Fruit fly (Drosophila melanogaster) whole organism, prepupa: Measurements from ENCODE around the gene CG13884.

Source experiments
- CG16779 ChIP-seq: fragments of 200-800 bp; sonication (Bioruptor generic); optimal IDR thresholded peaks from 3 replicates; lab custom pipeline; 2017; ENCODE audit warnings: missing biosample characterization, mild to moderate bottlenecking, missing genetic modification characterization
- CG6854 ChIP-seq: fragments of 200-800 bp; sonication (Bioruptor generic); optimal IDR thresholded peaks from 2 replicates; lab custom pipeline; 2017; ENCODE audit warnings: missing biosample characterization, mild to moderate bottlenecking, missing genetic modification characterization
- Hr4 ChIP-seq: fragments of 200-800 bp; sonication (Bioruptor generic); optimal IDR thresholded peaks from 3 replicates; lab custom pipeline; 2016; ENCODE audit warnings: missing biosample characterization, missing genetic modification characterization
- OdsH ChIP-seq: fragments of 200-800 bp; sonication (Bioruptor generic); optimal IDR thresholded peaks from 3 replicates; lab custom pipeline; 2016; ENCODE audit warnings: missing biosample characterization, missing genetic modification characterization
- achi ChIP-seq: fragments of 200-800 bp; sonication (Bioruptor generic); optimal IDR thresholded peaks from 3 replicates; lab custom pipeline; 2016; ENCODE audit warnings: missing biosample characterization, missing genetic modification characterization

dm6 chr3L:392622-393159, 26.5 kb upstream of the CG13884 start, which contains the start of gene trh:
- TF ChIP-seq CG16779 (no peak), Hr4 (GFP tag; lab: Kevin White, UChicago) (no peak), achi (GFP tag; lab: Kevin White, UChicago) (no peak), OdsH (GFP tag; lab: Kevin White, UChicago) (no peak), CG6854 (GFP tag; lab: Kevin White, UChicago) (no peak)
